Worm (Caenorhabditis elegans) whole organism, L1 larva: Measurements from ENCODE around the gene lbp-9.

Source experiments
- egl-27 ChIP-seq, 2 experiments: fragments of 150-350 bp in 1 of 2; sonication (generic microtip); optimal IDR thresholded peaks; 3 replicates each; lab custom pipeline; 2017 to 2018; ENCODE audit warnings: missing biosample characterization in 2 of 2, missing genetic modification characterization in 2 of 2, missing genetic modification reagents in 2 of 2
- fkh-10 ChIP-seq: sonication (generic microtip); optimal IDR thresholded peaks from 2 replicates; lab custom pipeline; 2017; ENCODE audit warnings: missing biosample characterization, missing genetic modification reagents, missing genetic modification characterization
- mdl-1 ChIP-seq, 2 experiments: fragments of 150-350 bp; optimal IDR thresholded peaks; 2 replicates each; lab custom pipeline; 2014 to 2017; ENCODE audit warnings: missing biosample characterization in 2 of 2, missing genetic modification characterization in 2 of 2, inconsistent platforms in 1 of 2
- nhr-237 ChIP-seq: fragments of 150-350 bp; optimal IDR thresholded peaks from 2 replicates; lab custom pipeline; 2014; ENCODE audit warnings: missing biosample characterization, missing genetic modification characterization
- pax-3 ChIP-seq: fragments of 200-800 bp; sonication (Bioruptor generic); optimal IDR thresholded peaks from 2 replicates; lab custom pipeline; 2018; ENCODE audit warnings: mild to moderate bottlenecking, missing genetic modification characterization, moderate library complexity, missing compliant biosample characterization
- unc-62 ChIP-seq: fragments of 150-350 bp; optimal IDR thresholded peaks from 2 replicates; lab custom pipeline; 2014; ENCODE audit warnings: missing biosample characterization, missing genetic modification reagents, missing genetic modification characterization

ce11 chrV:2118574-2118973 is 50.3 kb downstream of the lbp-9 start, which contains the start of gene bgnt-1.2:
- no peak for TF ChIP-seq unc-62 (GFP tag; lab: Kevin White, UChicago)
- no peak for TF ChIP-seq egl-27 (tag; optimal IDR thresholded peaks at IDR 0.05; lab: Kevin White, UChicago)
- no peak for TF ChIP-seq mdl-1 (tag; optimal IDR thresholded peaks at IDR 0.05; lab: Kevin White, UChicago)
- no peak for TF ChIP-seq nhr-237 (tag; lab: Kevin White, UChicago)
- no peak for TF ChIP-seq pax-3 (tag; lab: Kevin White, UChicago)
- no peak for TF ChIP-seq fkh-10 (GFP tag; lab: Kevin White, UChicago)
